Worm (Caenorhabditis elegans): ENCODE data around the gene nstp-3.
"Not testable (repeated sequence)": the region's sequence is repeated elsewhere in the genome, so short reads cannot be mapped to it uniquely, and the experiment has no call there.

DNA sequence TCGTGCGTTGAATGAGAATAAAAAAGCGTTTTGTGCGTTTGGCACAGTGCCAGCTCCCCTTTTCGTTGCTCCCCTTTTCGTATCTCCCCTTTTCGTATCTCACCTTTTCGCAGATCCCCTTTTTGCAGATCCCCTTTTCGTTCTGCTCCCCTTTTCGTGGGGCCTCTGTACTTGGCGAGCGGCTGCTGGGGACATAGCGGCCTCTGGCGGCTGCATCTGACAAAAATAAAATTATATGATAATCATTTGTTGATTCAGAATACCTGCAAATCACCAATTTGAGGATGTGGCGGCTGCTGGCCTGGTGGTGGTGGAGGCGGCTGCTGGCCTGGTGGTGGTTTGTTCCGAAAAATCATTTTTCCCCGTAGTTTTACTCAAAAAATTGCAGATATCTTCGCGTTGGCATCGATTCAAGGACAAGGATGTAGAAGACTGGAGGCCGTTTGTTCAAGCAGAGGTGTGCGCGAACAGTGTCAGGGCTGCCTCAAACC is 42.8 kb downstream of the nstp-3 start, which contains the start of gene K09H11.11:
- TF ChIP-seq egl-13 (tag; optimal IDR thresholded peaks at IDR 0.05); nhr-28 (tag; optimal IDR thresholded peaks at IDR 0.05); elt-2 (tag; optimal IDR thresholded peaks at IDR 0.05); lin-35 (GFP tag; optimal IDR thresholded peaks at IDR 0.05); tbx-2 (tag; optimal IDR thresholded peaks at IDR 0.05); fkh-10 (GFP tag; optimal IDR thresholded peaks at IDR 0.05); unc-86 (tag; optimal IDR thresholded peaks at IDR 0.05); ztf-11 (tag; optimal IDR thresholded peaks at IDR 0.05): not testable (repeated sequence)

All from whole organism, L1 larva.